Fruit fly (Drosophila melanogaster): ENCODE data around the gene CG33310.

CG33310 gene

DNA sequence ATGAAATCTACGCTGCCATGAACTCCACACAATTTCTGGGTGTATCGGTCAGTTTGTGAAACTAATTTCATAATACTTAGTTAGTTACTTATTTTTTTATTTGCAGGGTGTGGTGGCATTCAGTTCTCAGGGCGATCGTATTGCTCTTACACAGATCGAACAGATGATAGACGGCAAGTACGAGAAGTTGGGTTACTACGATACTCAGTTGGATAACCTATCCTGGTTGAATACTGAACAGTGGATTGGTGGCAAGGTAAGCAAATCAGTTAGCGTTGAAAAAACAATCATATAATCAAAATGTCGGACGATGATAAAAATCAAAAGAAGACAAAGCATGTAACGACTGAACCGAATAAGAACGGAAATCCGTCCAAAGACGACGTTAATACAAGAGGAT lies at the start of gene CG33310:
Gene CG33310 (plus strand): TSS at position 301 of the 400 bp plus-strand sequence.
- TF ChIP-seq OdsH (GFP tag; optimal IDR thresholded peaks at IDR 0.05) (no peak), h (GFP tag; optimal IDR thresholded peaks at IDR 0.05) (no peak), jim (GFP tag; optimal IDR thresholded peaks at IDR 0.05) (no peak), Rel (GFP tag; optimal IDR thresholded peaks at IDR 0.05) (no peak), Rel (tag; optimal IDR thresholded peaks at IDR 0.05) (no peak), Dif (GFP tag; optimal IDR thresholded peaks at IDR 0.05; ENCODE audit: partially characterized antibody) (no peak), dl (GFP tag; optimal IDR thresholded peaks at IDR 0.05; ENCODE audit: insufficient read depth in 1 of 2, partially characterized antibody in 2 of 2) (no peak), dsf (GFP tag; optimal IDR thresholded peaks at IDR 0.05; ENCODE audit: borderline replicate concordance) (no peak), Dfd (GFP tag; optimal IDR thresholded peaks at IDR 0.05) (no peak), rgr (GFP tag; optimal IDR thresholded peaks at IDR 0.05) (no peak), dmrt93B (GFP tag; optimal IDR thresholded peaks at IDR 0.05) (no peak), woc (GFP tag; optimal IDR thresholded peaks at IDR 0.05) (no peak), N (GFP tag; optimal IDR thresholded peaks at IDR 0.05) (no peak), HLH106 (tag; optimal IDR thresholded peaks at IDR 0.05) (no peak), Hr78 (GFP tag; optimal IDR thresholded peaks at IDR 0.05) (no peak), GATAd (GFP tag; optimal IDR thresholded peaks at IDR 0.05) (no peak), Jra (GFP tag; optimal IDR thresholded peaks at IDR 0.05) (no peak), Mio (GFP tag; optimal IDR thresholded peaks at IDR 0.05) (no peak)

dm6 chr2L:14992889-14993288 lies 33.8 kb upstream of the CG33310 start:
- no peak for TF ChIP-seq dmrt93B (GFP tag; optimal IDR thresholded peaks at IDR 0.05)
- no peak for TF ChIP-seq HLH106 (tag; optimal IDR thresholded peaks at IDR 0.05)
- TF ChIP-seq CG32264 (GFP tag; optimal IDR thresholded peaks at IDR 0.05), result no peak
- no peak for TF ChIP-seq foxo (GFP tag; optimal IDR thresholded peaks at IDR 0.05)
- no peak for TF ChIP-seq CG9705 (GFP tag; optimal IDR thresholded peaks at IDR 0.05)
- TF ChIP-seq CrebA (GFP tag; optimal IDR thresholded peaks at IDR 0.05; ENCODE audit: borderline replicate concordance), result no peak
- no peak for TF ChIP-seq GATAd (GFP tag; optimal IDR thresholded peaks at IDR 0.05)
- TF ChIP-seq Hnf4 (GFP tag; optimal IDR thresholded peaks at IDR 0.05), result no peak
- TF ChIP-seq woc (GFP tag; optimal IDR thresholded peaks at IDR 0.05), result no peak
- no peak for TF ChIP-seq Myc (optimal IDR thresholded peaks at IDR 0.05)
- no peak for TF ChIP-seq psq (GFP tag; optimal IDR thresholded peaks at IDR 0.05)
- TF ChIP-seq tai (GFP tag; optimal IDR thresholded peaks at IDR 0.05), result no peak
- no peak for TF ChIP-seq N (GFP tag; optimal IDR thresholded peaks at IDR 0.05)
- no peak for TF ChIP-seq brk (GFP tag; optimal IDR thresholded peaks at IDR 0.05)
- no peak for TF ChIP-seq Mio (GFP tag; optimal IDR thresholded peaks at IDR 0.05)
- TF ChIP-seq sage (GFP tag; optimal IDR thresholded peaks at IDR 0.05), result no peak
- TF ChIP-seq Vsx2 (GFP tag; optimal IDR thresholded peaks at IDR 0.05; ENCODE audit: partially characterized antibody), result no peak
- no peak for TF ChIP-seq fru (GFP tag; optimal IDR thresholded peaks at IDR 0.05)
- no peak for TF ChIP-seq Hr83 (GFP tag; optimal IDR thresholded peaks at IDR 0.05; ENCODE audit: poor library complexity, severe bottlenecking)

- TF ChIP-seq dl (GFP tag; optimal IDR thresholded peaks at IDR 0.05; ENCODE audit: insufficient read depth in 1 of 2, partially characterized antibody in 2 of 2), result no peak
- TF ChIP-seq Hnf4 (GFP tag; optimal IDR thresholded peaks at IDR 0.05), result no peak
- no peak for TF ChIP-seq ey (GFP tag; optimal IDR thresholded peaks at IDR 0.05)
- no peak for TF ChIP-seq N (GFP tag; optimal IDR thresholded peaks at IDR 0.05)
- TF ChIP-seq HLH106 (tag; optimal IDR thresholded peaks at IDR 0.05), result no peak
- TF ChIP-seq brk (GFP tag; optimal IDR thresholded peaks at IDR 0.05), result no peak
- no peak for TF ChIP-seq br (GFP tag; optimal IDR thresholded peaks at IDR 0.05)
- no peak for TF ChIP-seq tai (GFP tag; optimal IDR thresholded peaks at IDR 0.05)
- no peak for TF ChIP-seq Hr83 (GFP tag; optimal IDR thresholded peaks at IDR 0.05; ENCODE audit: poor library complexity, severe bottlenecking)
- no peak for TF ChIP-seq Myc (optimal IDR thresholded peaks at IDR 0.05)
Measured at dm6 chr2L:14994834-14995506, 31.7 kb upstream of the CG33310 start.

All from whole organism, wandering third instar larva.